Worm (Caenorhabditis elegans): ENCODE data around the gene fbxa-79.

- no peak for TF ChIP-seq ama-1 (optimal IDR thresholded peaks at IDR 0.05)
- no peak for TF ChIP-seq F13C5.2 (tag; optimal IDR thresholded peaks at IDR 0.05)
Observed at ce11 chrIII:1293135-1293534, 15.0 kb downstream of the fbxa-79 start, which contains the start of gene fbxa-36.
